Worm (Caenorhabditis elegans): ENCODE data around the gene F20B6.10.

DNA sequence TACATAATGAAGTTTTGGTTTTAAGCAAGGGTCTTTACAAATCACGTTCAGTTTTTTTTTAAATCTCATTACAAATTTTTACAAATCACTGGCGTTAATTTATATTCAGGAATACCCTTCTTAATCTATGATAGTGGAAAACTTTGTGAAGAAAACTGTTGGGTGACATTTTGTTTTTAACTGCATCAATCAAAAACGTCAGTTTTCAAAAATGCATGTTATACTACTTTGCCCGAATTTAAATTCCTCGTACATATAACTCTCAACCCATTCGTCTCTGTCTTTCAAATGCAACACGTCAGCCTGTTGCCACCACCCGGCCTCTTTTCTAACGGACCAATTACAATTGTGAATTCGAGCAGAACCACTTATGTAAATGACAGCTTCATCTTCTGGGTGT is 32.0 kb upstream of the F20B6.10 start, which contains the start of gene hlh-13:
- TF ChIP-seq nhr-25 (tag; optimal IDR thresholded peaks at IDR 0.05) (no peak), zag-1 (tag; optimal IDR thresholded peaks at IDR 0.05) (no peak), mdl-1 (tag; optimal IDR thresholded peaks at IDR 0.05) (no peak), elt-3 (tag; optimal IDR thresholded peaks at IDR 0.05) (no peak)
